Worm (Caenorhabditis elegans) whole organism, mixed stage, embryonic: ENCODE data around the gene sra-26.

Source experiments
- bed-3 ChIP-seq: fragments of 200-800 bp; sonication (Bioruptor generic); optimal IDR thresholded peaks from 3 replicates; lab custom pipeline; 2018; ENCODE audit warnings: mild to moderate bottlenecking, missing genetic modification characterization, moderate library complexity, missing compliant biosample characterization
- blmp-1 ChIP-seq: fragments of 150-350 bp; optimal IDR thresholded peaks from 2 replicates; lab custom pipeline; 2014; ENCODE audit warnings: missing biosample characterization, missing genetic modification characterization
- ceh-39 ChIP-seq: fragments of 150-350 bp; optimal IDR thresholded peaks from 2 replicates; lab custom pipeline; 2014; ENCODE audit warnings: missing biosample characterization, missing genetic modification characterization
- ceh-43 ChIP-seq: fragments of 200-800 bp; sonication (Bioruptor generic); optimal IDR thresholded peaks from 2 replicates; lab custom pipeline; 2018; ENCODE audit warnings: mild to moderate bottlenecking, missing genetic modification characterization, moderate library complexity, missing compliant biosample characterization
- ceh-83 ChIP-seq: fragments of 200-800 bp; sonication (Bioruptor generic); optimal IDR thresholded peaks from 2 replicates; lab custom pipeline; 2018; ENCODE audit warnings: mild to moderate bottlenecking, missing genetic modification characterization, missing compliant biosample characterization
- ces-1 ChIP-seq: fragments of 150-350 bp; optimal IDR thresholded peaks from 2 replicates; lab custom pipeline; 2014; ENCODE audit warnings: missing biosample characterization, missing genetic modification reagents, missing genetic modification characterization
- cnd-1 ChIP-seq: fragments of 200-800 bp; sonication (Bioruptor generic); optimal IDR thresholded peaks from 2 replicates; lab custom pipeline; 2018; ENCODE audit warnings: mild to moderate bottlenecking, missing genetic modification characterization, missing compliant biosample characterization
- drap-1 ChIP-seq: fragments of 200-800 bp; sonication (Bioruptor generic); optimal IDR thresholded peaks from 3 replicates; lab custom pipeline; 2018; ENCODE audit warnings: mild to moderate bottlenecking, missing genetic modification characterization, missing compliant biosample characterization
- elt-1 ChIP-seq: sonication (generic microtip); optimal IDR thresholded peaks from 2 replicates; lab custom pipeline; 2017; ENCODE audit warnings: missing genetic modification characterization, mild to moderate bottlenecking, missing compliant biosample characterization, antibody characterized with exemption, moderate library complexity, borderline replicate concordance; ENCODE audit not compliant: insufficient read depth
- flh-1 ChIP-seq: fragments of 200-800 bp; sonication (Bioruptor generic); optimal IDR thresholded peaks from 2 replicates; lab custom pipeline; 2018; ENCODE audit warnings: mild to moderate bottlenecking, missing genetic modification characterization, moderate library complexity, missing compliant biosample characterization
- ham-2 ChIP-seq: fragments of 200-800 bp; sonication (Bioruptor generic); optimal IDR thresholded peaks from 2 replicates; lab custom pipeline; 2018; ENCODE audit warnings: mild to moderate bottlenecking, missing genetic modification characterization, missing compliant biosample characterization
- hlh-1 ChIP-seq: fragments of 150-350 bp; optimal IDR thresholded peaks from 2 replicates; lab custom pipeline; 2014; ENCODE audit warnings: missing biosample characterization, missing genetic modification reagents, missing genetic modification characterization
- lin-13 ChIP-seq: fragments of 150-350 bp; optimal IDR thresholded peaks from 2 replicates; lab custom pipeline; 2014; ENCODE audit warnings: missing biosample characterization, missing genetic modification characterization
- lin-32 ChIP-seq: fragments of 200-800 bp; sonication (Bioruptor generic); optimal IDR thresholded peaks from 2 replicates; lab custom pipeline; 2018; ENCODE audit warnings: mild to moderate bottlenecking, missing genetic modification characterization, missing compliant biosample characterization
- lsy-2 ChIP-seq: fragments of 150-350 bp; optimal IDR thresholded peaks from 2 replicates; lab custom pipeline; 2014; ENCODE audit warnings: missing biosample characterization, missing genetic modification characterization
- mab-5 ChIP-seq: fragments of 150-350 bp; optimal IDR thresholded peaks from 2 replicates; lab custom pipeline; 2014; ENCODE audit warnings: missing biosample characterization, missing genetic modification characterization
- mep-1 ChIP-seq: fragments of 150-350 bp; optimal IDR thresholded peaks from 2 replicates; lab custom pipeline; 2017; ENCODE audit warnings: missing biosample characterization, missing genetic modification reagents, missing genetic modification characterization, inconsistent platforms
- mls-2 ChIP-seq: sonication (generic microtip); optimal IDR thresholded peaks from 2 replicates; lab custom pipeline; 2016; ENCODE audit warnings: mild to moderate bottlenecking, missing genetic modification characterization, moderate library complexity, missing compliant biosample characterization
- nhr-12 ChIP-seq: fragments of 150-350 bp; optimal IDR thresholded peaks from 2 replicates; lab custom pipeline; 2014; ENCODE audit warnings: missing biosample characterization, missing genetic modification characterization
- nhr-2 ChIP-seq: fragments of 150-350 bp; optimal IDR thresholded peaks from 2 replicates; lab custom pipeline; 2014; ENCODE audit warnings: missing biosample characterization, missing genetic modification characterization
- nhr-237 ChIP-seq: fragments of 150-350 bp; optimal IDR thresholded peaks from 2 replicates; lab custom pipeline; 2014; ENCODE audit warnings: missing biosample characterization, missing genetic modification characterization
- nhr-28 ChIP-seq: fragments of 150-350 bp; optimal IDR thresholded peaks from 2 replicates; lab custom pipeline; 2014; ENCODE audit warnings: missing biosample characterization, missing genetic modification characterization
- nhr-76 ChIP-seq: sonication (generic microtip); optimal IDR thresholded peaks from 2 replicates; lab custom pipeline; 2017; ENCODE audit warnings: missing biosample characterization, missing genetic modification characterization
- pha-4 ChIP-seq: fragments of 150-350 bp; optimal IDR thresholded peaks from 2 replicates; lab custom pipeline; 2018; ENCODE audit warnings: missing biosample characterization, missing genetic modification reagents, missing genetic modification characterization
- sem-2 ChIP-seq: fragments of 200-800 bp; sonication (Bioruptor generic); optimal IDR thresholded peaks from 2 replicates; lab custom pipeline; 2018; ENCODE audit warnings: mild to moderate bottlenecking, missing genetic modification characterization, missing compliant biosample characterization
- snpc-4 ChIP-seq: fragments of 150-350 bp; optimal IDR thresholded peaks from 2 replicates; lab custom pipeline; 2014; ENCODE audit warnings: missing biosample characterization, missing genetic modification characterization
- sptf-1 ChIP-seq: sonication (generic microtip); optimal IDR thresholded peaks from 2 replicates; lab custom pipeline; 2017; ENCODE audit warnings: mild to moderate bottlenecking, missing genetic modification characterization, moderate library complexity, missing compliant biosample characterization
- tbx-8 ChIP-seq: fragments of 200-800 bp; sonication (Bioruptor generic); optimal IDR thresholded peaks from 2 replicates; lab custom pipeline; 2018; ENCODE audit warnings: mild to moderate bottlenecking, missing genetic modification characterization, moderate library complexity, missing compliant biosample characterization
- unc-39 ChIP-seq: fragments of 150-350 bp; optimal IDR thresholded peaks from 2 replicates; lab custom pipeline; 2014; ENCODE audit warnings: missing biosample characterization, missing genetic modification characterization
- unc-62 ChIP-seq: fragments of 150-350 bp; optimal IDR thresholded peaks from 2 replicates; lab custom pipeline; 2014; ENCODE audit warnings: missing biosample characterization, missing genetic modification reagents, missing genetic modification characterization
- zip-8 ChIP-seq: fragments of 150-350 bp; optimal IDR thresholded peaks from 2 replicates; lab custom pipeline; 2014; ENCODE audit warnings: missing biosample characterization, missing genetic modification characterization
- ztf-11 ChIP-seq: fragments of 150-350 bp; optimal IDR thresholded peaks from 2 replicates; lab custom pipeline; 2014; ENCODE audit warnings: missing biosample characterization, missing genetic modification characterization

The sra-26 gene

ce11 chrII:6642180-6642579 is 9.4 kb downstream of the sra-26 start:
- TF ChIP-seq tbx-8, result no peak
- no peak for TF ChIP-seq mep-1 (tag; lab: Kevin White, UChicago)
- TF ChIP-seq ces-1 (GFP tag; lab: Kevin White, UChicago), result peak; percentile 77
- TF ChIP-seq, all 35 proteins: peak for 1

- TF ChIP-seq nhr-12 (tag; lab: Kevin White, UChicago), result no peak
- no peak for TF ChIP-seq ceh-39 (tag; lab: Kevin White, UChicago)
- no peak for TF ChIP-seq snpc-4 (tag; lab: Kevin White, UChicago)
- TF ChIP-seq sptf-1, result no peak
- TF ChIP-seq pha-4 (tag; lab: Kevin White, UChicago), result no peak
- TF ChIP-seq cnd-1 (tag; lab: Kevin White, UChicago), result no peak
- TF ChIP-seq ceh-43, result no peak
- no peak for TF ChIP-seq hlh-1 (tag; lab: Kevin White, UChicago)
- no peak for TF ChIP-seq elt-1 (tag; lab: Kevin White, UChicago)
- TF ChIP-seq ceh-83 (GFP tag; lab: Kevin White, UChicago), result no peak
- TF ChIP-seq flh-1 (GFP tag; lab: Kevin White, UChicago), result no peak
- TF ChIP-seq blmp-1 (tag; lab: Kevin White, UChicago), result no peak
- no peak for TF ChIP-seq lin-13 (tag; lab: Kevin White, UChicago)
- TF ChIP-seq ham-2 (GFP tag; lab: Kevin White, UChicago), result no peak
Measured at ce11 chrII:6637854-6638253, 13.8 kb downstream of the sra-26 start.

ce11 chrII:6636136-6636535 is 15.5 kb downstream of the sra-26 start, which contains the start of gene T19D12.5:
Gene T19D12.5 (minus strand): TSS chrII:6636236.
- TF ChIP-seq nhr-2 (tag; lab: Kevin White, UChicago), result no peak
- TF ChIP-seq bed-3 (GFP tag; lab: Kevin White, UChicago), result no peak
- TF ChIP-seq hlh-1 (tag; lab: Kevin White, UChicago), result no peak
- no peak for TF ChIP-seq pha-4 (tag; lab: Kevin White, UChicago)
- TF ChIP-seq lin-32 (GFP tag; lab: Kevin White, UChicago), result no peak
- no peak for TF ChIP-seq mep-1 (tag; lab: Kevin White, UChicago)
- no peak for TF ChIP-seq nhr-28 (tag; lab: Kevin White, UChicago)
- no peak for TF ChIP-seq zip-8 (tag; lab: Kevin White, UChicago)
- no peak for TF ChIP-seq ces-1 (GFP tag; lab: Kevin White, UChicago)
- TF ChIP-seq ztf-11 (tag; lab: Kevin White, UChicago), result no peak
- no peak for TF ChIP-seq ceh-39 (tag; lab: Kevin White, UChicago)
- TF ChIP-seq tbx-8, result no peak
- no peak for TF ChIP-seq lin-13 (tag; lab: Kevin White, UChicago)
- no peak for TF ChIP-seq blmp-1 (tag; lab: Kevin White, UChicago)
- TF ChIP-seq nhr-237 (tag; lab: Kevin White, UChicago), result no peak

- TF ChIP-seq mep-1 (tag; lab: Kevin White, UChicago), result no peak
- TF ChIP-seq ham-2 (GFP tag; lab: Kevin White, UChicago), result no peak
- TF ChIP-seq snpc-4 (tag; lab: Kevin White, UChicago), result no peak
- TF ChIP-seq ztf-11 (tag; lab: Kevin White, UChicago), result no peak
- no peak for TF ChIP-seq nhr-237 (tag; lab: Kevin White, UChicago)
- no peak for TF ChIP-seq sem-2 (GFP tag; lab: Kevin White, UChicago)
- no peak for TF ChIP-seq mab-5
- no peak for TF ChIP-seq nhr-28 (tag; lab: Kevin White, UChicago)
- no peak for TF ChIP-seq drap-1 (GFP tag; lab: Kevin White, UChicago)
- no peak for TF ChIP-seq unc-39 (tag; lab: Kevin White, UChicago)
- no peak for TF ChIP-seq nhr-76 (tag; lab: Kevin White, UChicago)
- TF ChIP-seq blmp-1 (tag; lab: Kevin White, UChicago), result no peak
- TF ChIP-seq mls-2, result no peak
- TF ChIP-seq unc-62 (GFP tag; lab: Kevin White, UChicago), result no peak
- TF ChIP-seq lsy-2 (tag; lab: Kevin White, UChicago), result no peak
Measured at ce11 chrII:6631995-6632394, 19.6 kb downstream of the sra-26 start.

ce11 chrII:6630811-6631210 is 20.8 kb downstream of the sra-26 start, which contains the start of gene T19D12.4:
Gene T19D12.4 (plus strand): TSS chrII:6631105.
- TF ChIP-seq nhr-28 (tag; lab: Kevin White, UChicago) (no peak), ceh-39 (tag; lab: Kevin White, UChicago) (no peak), nhr-2 (tag; lab: Kevin White, UChicago) (no peak), ceh-83 (GFP tag; lab: Kevin White, UChicago) (no peak), drap-1 (GFP tag; lab: Kevin White, UChicago) (no peak), lsy-2 (tag; lab: Kevin White, UChicago) (no peak)
